Worm (Caenorhabditis elegans): ENCODE measurements around the gene W09D10.5.
A peak's percentile ranks its signal among the peaks of the same experiment; 100 is the strongest.

The W09D10.5 gene

ce11 chrIII:10720170-10720569 is 8.8 kb upstream of the W09D10.5 start:
- TF ChIP-seq T22C8.4 (GFP tag; IDR thresholded peaks at IDR 0.05) (peak; percentile 97), med-1 (GFP tag; optimal IDR thresholded peaks at IDR 0.05; ENCODE audit: insufficient read depth) (no peak), ztf-29 (GFP tag; IDR thresholded peaks at IDR 0.05) (no peak), ztf-23 (GFP tag; IDR thresholded peaks at IDR 0.05) (peak; percentile 46; the same call in 1 of the 2 replicates), cog-1 (tag; optimal IDR thresholded peaks at IDR 0.05) (peak; percentile 26), flt-1 (GFP tag; IDR thresholded peaks at IDR 0.05) (0 out of 2 replicates have a peak, but pooled peaks have one; percentile 39)

- TF ChIP-seq cog-1 (tag; optimal IDR thresholded peaks at IDR 0.05) (no peak), med-1 (GFP tag; optimal IDR thresholded peaks at IDR 0.05; ENCODE audit: insufficient read depth) (no peak), tab-1 (GFP tag; IDR thresholded peaks at IDR 0.05) (no peak), ztf-29 (GFP tag; IDR thresholded peaks at IDR 0.05) (no peak), klf-2 (GFP tag; conservative IDR thresholded peaks at IDR 0.05) (no peak), T22C8.4 (GFP tag; IDR thresholded peaks at IDR 0.05) (no peak), flt-1 (GFP tag; IDR thresholded peaks at IDR 0.05) (no peak), ztf-23 (GFP tag; IDR thresholded peaks at IDR 0.05) (no peak), ref-1 (GFP tag; conservative IDR thresholded peaks at IDR 0.05) (no peak)
These were observed 7.7 kb upstream of the W09D10.5 start for ce11 chrIII:10719057-10719456.

ce11 chrIII:10718078-10718477 is 6.7 kb upstream of the W09D10.5 start:
- TF ChIP-seq klf-2 (GFP tag; conservative IDR thresholded peaks at IDR 0.05) (no peak), ztf-29 (GFP tag; IDR thresholded peaks at IDR 0.05) (no peak), tab-1 (GFP tag; IDR thresholded peaks at IDR 0.05) (no peak), cog-1 (tag; optimal IDR thresholded peaks at IDR 0.05) (no peak), flt-1 (GFP tag; IDR thresholded peaks at IDR 0.05) (no peak), med-1 (GFP tag; optimal IDR thresholded peaks at IDR 0.05; ENCODE audit: insufficient read depth) (no peak), ref-1 (GFP tag; conservative IDR thresholded peaks at IDR 0.05) (no peak), ztf-23 (GFP tag; IDR thresholded peaks at IDR 0.05) (no peak)

ce11 chrIII:10717479-10717878 is 6.1 kb upstream of the W09D10.5 start:
- TF ChIP-seq ztf-23 (GFP tag; IDR thresholded peaks at IDR 0.05) (no peak), flt-1 (GFP tag; IDR thresholded peaks at IDR 0.05) (no peak), tab-1 (GFP tag; IDR thresholded peaks at IDR 0.05) (no peak), ztf-29 (GFP tag; IDR thresholded peaks at IDR 0.05) (no peak), med-1 (GFP tag; optimal IDR thresholded peaks at IDR 0.05; ENCODE audit: insufficient read depth) (no peak), cog-1 (tag; optimal IDR thresholded peaks at IDR 0.05) (no peak), T22C8.4 (GFP tag; IDR thresholded peaks at IDR 0.05) (no peak), klf-2 (GFP tag; conservative IDR thresholded peaks at IDR 0.05) (no peak), ref-1 (GFP tag; conservative IDR thresholded peaks at IDR 0.05) (no peak)

ce11 chrIII:10716091-10716490 is 4.8 kb upstream of the W09D10.5 start, which contains the start of gene W09D10.4:
Gene W09D10.4 (minus strand): TSS chrIII:10716191.
- TF ChIP-seq tab-1 (GFP tag; IDR thresholded peaks at IDR 0.05) (no peak), med-1 (GFP tag; optimal IDR thresholded peaks at IDR 0.05; ENCODE audit: insufficient read depth) (no peak), flt-1 (GFP tag; IDR thresholded peaks at IDR 0.05) (no peak), cog-1 (tag; optimal IDR thresholded peaks at IDR 0.05) (no peak), ztf-23 (GFP tag; IDR thresholded peaks at IDR 0.05) (no peak), ref-1 (GFP tag; conservative IDR thresholded peaks at IDR 0.05) (no peak), klf-2 (GFP tag; conservative IDR thresholded peaks at IDR 0.05) (no peak)

ce11 chrIII:10714541-10714940 is 3.2 kb upstream of the W09D10.5 start:
- TF ChIP-seq flt-1 (GFP tag; IDR thresholded peaks at IDR 0.05): no peak
- no peak for TF ChIP-seq tab-1 (GFP tag; IDR thresholded peaks at IDR 0.05)
- TF ChIP-seq med-1 (GFP tag; optimal IDR thresholded peaks at IDR 0.05; ENCODE audit: insufficient read depth): no peak

- no peak for TF ChIP-seq med-1 (GFP tag; optimal IDR thresholded peaks at IDR 0.05; ENCODE audit: insufficient read depth)
- TF ChIP-seq T22C8.4 (GFP tag; IDR thresholded peaks at IDR 0.05): no peak
These were observed 1.7 kb downstream of the W09D10.5 start for ce11 chrIII:10709676-10710075.

- no peak for TF ChIP-seq cog-1 (tag; optimal IDR thresholded peaks at IDR 0.05)
- TF ChIP-seq flt-1 (GFP tag; IDR thresholded peaks at IDR 0.05): no peak
- TF ChIP-seq klf-2 (GFP tag; conservative IDR thresholded peaks at IDR 0.05): no peak
- no peak for TF ChIP-seq ref-1 (GFP tag; conservative IDR thresholded peaks at IDR 0.05)
- no peak for TF ChIP-seq tab-1 (GFP tag; IDR thresholded peaks at IDR 0.05)
- TF ChIP-seq T22C8.4 (GFP tag; IDR thresholded peaks at IDR 0.05): no peak
- TF ChIP-seq med-1 (GFP tag; optimal IDR thresholded peaks at IDR 0.05; ENCODE audit: insufficient read depth): no peak
- no peak for TF ChIP-seq ztf-29 (GFP tag; IDR thresholded peaks at IDR 0.05)
- no peak for TF ChIP-seq ztf-23 (GFP tag; IDR thresholded peaks at IDR 0.05)
These were observed 2.9 kb downstream of the W09D10.5 start for ce11 chrIII:10708484-10708883.

ce11 chrIII:10707461-10707860 is 3.9 kb downstream of the W09D10.5 start, which contains the start of gene mrpl-12:
Gene mrpl-12 (plus strand): TSS chrIII:10707761.
- TF ChIP-seq ref-1 (GFP tag; conservative IDR thresholded peaks at IDR 0.05): no peak
- TF ChIP-seq tab-1 (GFP tag; IDR thresholded peaks at IDR 0.05): no peak
- TF ChIP-seq klf-2 (GFP tag; conservative IDR thresholded peaks at IDR 0.05): no peak
- no peak for TF ChIP-seq ztf-23 (GFP tag; IDR thresholded peaks at IDR 0.05)
- no peak for TF ChIP-seq ztf-29 (GFP tag; IDR thresholded peaks at IDR 0.05)
- no peak for TF ChIP-seq T22C8.4 (GFP tag; IDR thresholded peaks at IDR 0.05)
- TF ChIP-seq med-1 (GFP tag; optimal IDR thresholded peaks at IDR 0.05; ENCODE audit: insufficient read depth): no peak
- TF ChIP-seq cog-1 (tag; optimal IDR thresholded peaks at IDR 0.05): no peak
- no peak for TF ChIP-seq flt-1 (GFP tag; IDR thresholded peaks at IDR 0.05)

- TF ChIP-seq tab-1 (GFP tag; IDR thresholded peaks at IDR 0.05) (0 out of 2 replicates have a peak, but pooled peaks have one; percentile 21), klf-2 (GFP tag; conservative IDR thresholded peaks at IDR 0.05) (no peak), ref-1 (GFP tag; conservative IDR thresholded peaks at IDR 0.05) (no peak), T22C8.4 (GFP tag; IDR thresholded peaks at IDR 0.05) (peak; percentile 47; the same call in 1 of the 2 replicates), flt-1 (GFP tag; IDR thresholded peaks at IDR 0.05) (peak; percentile 79; the same call in 1 of the 2 replicates), ztf-23 (GFP tag; IDR thresholded peaks at IDR 0.05) (peak; percentile 91), cog-1 (tag; optimal IDR thresholded peaks at IDR 0.05) (no peak), ztf-29 (GFP tag; IDR thresholded peaks at IDR 0.05) (0 out of 2 replicates have a peak, but pooled peaks have one; percentile 15), med-1 (GFP tag; optimal IDR thresholded peaks at IDR 0.05; ENCODE audit: insufficient read depth) (peak; percentile 55)
These were observed 4.3 kb downstream of the W09D10.5 start, which contains the start of the genes Y39A1A.21 and Y39A1A.22 for ce11 chrIII:10706972-10707438. Gene Y39A1A.21 (minus strand): TSS chrIII:10707022. Gene Y39A1A.22 (minus strand): TSS chrIII:10707028.

Data from whole organism, midembryonic.